Worm (Caenorhabditis elegans) whole organism, L1 larva: ENCODE data around the gene lgc-10.

Experiments used
- ama-1 ChIP-seq: fragments of 150-350 bp; optimal IDR thresholded peaks from 2 replicates; lab custom pipeline; 2014
- dpl-1 ChIP-seq, 3 experiments: fragments of 150-350 bp in 2 of 3; sonication (generic microtip) in 1 of 3; optimal IDR thresholded peaks; 2 replicates each; lab custom pipeline; 2014 to 2017; ENCODE audit warnings: missing biosample characterization in 3 of 3, missing genetic modification characterization in 3 of 3, missing genetic modification reagents in 3 of 3
- fos-1 ChIP-seq: fragments of 150-350 bp; optimal IDR thresholded peaks from 2 replicates; lab custom pipeline; 2014; ENCODE audit warnings: missing biosample characterization, missing genetic modification characterization
- lin-15B ChIP-seq: fragments of 150-350 bp; sonication (generic microtip); optimal IDR thresholded peaks from 3 replicates; lab custom pipeline; 2014; ENCODE audit warnings: missing biosample characterization, missing genetic modification characterization
- lin-39 ChIP-seq: fragments of 150-350 bp; optimal IDR thresholded peaks from 2 replicates; lab custom pipeline; 2014; ENCODE audit warnings: missing biosample characterization, missing genetic modification reagents, missing genetic modification characterization
- mdl-1 ChIP-seq, 2 experiments: fragments of 150-350 bp; optimal IDR thresholded peaks; 2 replicates each; lab custom pipeline; 2014 to 2017; ENCODE audit warnings: missing biosample characterization in 2 of 2, missing genetic modification characterization in 2 of 2, inconsistent platforms in 1 of 2
- nhr-19 ChIP-seq: fragments of 200-800 bp; sonication (Bioruptor generic); conservative IDR thresholded peaks from 2 replicates; pipeline ENCODE4 v1.3.6; 2022; ENCODE audit warnings: missing genetic modification characterization, missing compliant biosample characterization
- nhr-237 ChIP-seq: fragments of 150-350 bp; optimal IDR thresholded peaks from 2 replicates; lab custom pipeline; 2014; ENCODE audit warnings: missing biosample characterization, missing genetic modification characterization
- nhr-76 ChIP-seq: sonication (generic microtip); optimal IDR thresholded peaks from 2 replicates; lab custom pipeline; 2017; ENCODE audit warnings: missing biosample characterization, missing genetic modification characterization
- unc-130 ChIP-seq: fragments of 150-350 bp; optimal IDR thresholded peaks from 2 replicates; lab custom pipeline; 2017; ENCODE audit warnings: missing biosample characterization, missing genetic modification characterization, inconsistent platforms
- zip-4 ChIP-seq: fragments of 200-800 bp; sonication (Bioruptor generic); optimal IDR thresholded peaks from 2 replicates; lab custom pipeline; 2018; ENCODE audit warnings: mild to moderate bottlenecking, missing genetic modification characterization, moderate library complexity, missing compliant biosample characterization
- ztf-11 ChIP-seq, 2 experiments: sonication (generic microtip); optimal IDR thresholded peaks; 2 replicates each; lab custom pipeline; 2016 to 2017; ENCODE audit warnings: missing genetic modification characterization in 2 of 2, missing biosample characterization in 1 of 2, missing compliant biosample characterization in 1 of 2
- ztf-4 ChIP-seq: fragments of 150-350 bp; optimal IDR thresholded peaks from 2 replicates; lab custom pipeline; 2014; ENCODE audit warnings: missing biosample characterization, missing genetic modification characterization

DNA sequence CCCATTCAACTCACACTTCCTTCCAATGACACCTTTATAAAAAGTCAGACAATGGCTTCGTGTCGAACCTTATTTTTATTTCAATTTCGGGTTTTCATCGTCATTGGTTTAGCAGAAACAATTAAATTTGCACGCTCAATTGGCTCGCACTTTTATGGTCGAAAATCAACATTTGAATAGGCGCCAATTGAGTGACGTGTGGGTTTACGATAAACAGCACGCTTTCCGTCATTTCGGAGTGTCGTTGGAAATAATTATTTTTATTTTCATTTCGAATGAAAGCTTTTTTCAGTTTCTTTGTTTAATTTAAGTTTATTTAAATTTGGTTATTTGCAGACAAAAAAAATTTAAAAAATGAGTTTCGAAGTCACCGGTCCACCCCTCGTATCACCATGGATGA is 42.2 kb downstream of the lgc-10 start, which contains the start of gene exos-2:
- peak; percentile 95 to 97 (median 96) for TF ChIP-seq dpl-1 (GFP tag; optimal IDR thresholded peaks at IDR 0.05; lab: Kevin White, UChicago)
- TF ChIP-seq fos-1 (tag; lab: Kevin White, UChicago): peak; percentile 6
- TF ChIP-seq nhr-19 (GFP tag; lab: Robert Waterston, UW): peak; percentile 50; the same call in 1 of the 2 replicates
- no peak for TF ChIP-seq zip-4 (GFP tag; lab: Kevin White, UChicago)
- TF ChIP-seq lin-39: no peak
- TF ChIP-seq lin-15B (tag; lab: Kevin White, UChicago): peak; percentile 73
- no peak for TF ChIP-seq ztf-4 (tag; lab: Kevin White, UChicago)
- peak in 1 of 2 experiments; percentile 13 for TF ChIP-seq mdl-1 (tag; optimal IDR thresholded peaks at IDR 0.05; lab: Kevin White, UChicago)
- TF ChIP-seq nhr-76 (tag; lab: Kevin White, UChicago): no peak
- no peak for TF ChIP-seq nhr-237
- TF ChIP-seq unc-130: peak; percentile 81
- TF ChIP-seq ama-1 (lab: Kevin White, UChicago): no peak
- TF ChIP-seq ztf-11 (tag; optimal IDR thresholded peaks at IDR 0.05; lab: Kevin White, UChicago): peak in 1 of 2 experiments; percentile 9
